Fruit fly (Drosophila melanogaster) whole organism, embryonic: ENCODE data around the gene Sulf1.

Source experiments
- Atf6 ChIP-seq: fragments of 200-800 bp; sonication (Bioruptor generic); IDR thresholded peaks from 2 replicates; pipeline ENCODE4 v1.3.6; 2022; ENCODE audit warnings: missing biosample characterization, missing genetic modification characterization
- CG17186 ChIP-seq: fragments of 200-800 bp; sonication (Bioruptor generic); optimal IDR thresholded peaks from 3 replicates; lab custom pipeline; 2017; ENCODE audit warnings: missing biosample characterization, missing genetic modification reagents, missing genetic modification characterization
- CG6689 ChIP-seq: fragments of 200-800 bp; sonication (Bioruptor generic); IDR thresholded peaks from 2 replicates; pipeline ENCODE4 v1.3.6; 2022; ENCODE audit warnings: missing biosample characterization, missing genetic modification characterization
- CG6791 ChIP-seq: fragments of 200-800 bp; sonication (Bioruptor generic); IDR thresholded peaks from 3 replicates; pipeline ENCODE4 v1.3.6; 2022; ENCODE audit warnings: missing biosample characterization, missing genetic modification characterization; ENCODE audit not compliant: partially characterized antibody
- CG7839 ChIP-seq: fragments of 200-800 bp; sonication (Bioruptor generic); optimal IDR thresholded peaks from 3 replicates; lab custom pipeline; 2018; ENCODE audit warnings: missing biosample characterization, mild to moderate bottlenecking, missing genetic modification characterization, moderate library complexity
- D19A ChIP-seq: fragments of 200-800 bp; optimal IDR thresholded peaks from 3 replicates; lab custom pipeline; 2019; ENCODE audit warnings: missing biosample characterization, mild to moderate bottlenecking, missing genetic modification characterization, moderate library complexity
- NC2α ChIP-seq: fragments of 200-800 bp; sonication (Bioruptor generic); optimal IDR thresholded peaks from 2 replicates; lab custom pipeline; 2016; ENCODE audit warnings: missing biosample characterization, missing genetic modification characterization
- btn ChIP-seq: fragments of 200-800 bp; sonication (Bioruptor generic); optimal IDR thresholded peaks from 2 replicates; lab custom pipeline; 2016; ENCODE audit warnings: missing biosample characterization, missing genetic modification characterization
- chm ChIP-seq: fragments of 200-800 bp; sonication (Bioruptor generic); IDR thresholded peaks from 2 replicates; pipeline ENCODE4 v1.3.6; 2022; ENCODE audit warnings: missing biosample characterization, missing genetic modification characterization
- fru ChIP-seq: fragments of >200 bp; optimal IDR thresholded peaks from 2 replicates; lab custom pipeline; 2017
- p53 ChIP-seq: fragments of 200-800 bp; sonication (Bioruptor generic); optimal IDR thresholded peaks from 2 replicates; lab custom pipeline; 2016; ENCODE audit warnings: missing biosample characterization, missing genetic modification characterization

DNA sequence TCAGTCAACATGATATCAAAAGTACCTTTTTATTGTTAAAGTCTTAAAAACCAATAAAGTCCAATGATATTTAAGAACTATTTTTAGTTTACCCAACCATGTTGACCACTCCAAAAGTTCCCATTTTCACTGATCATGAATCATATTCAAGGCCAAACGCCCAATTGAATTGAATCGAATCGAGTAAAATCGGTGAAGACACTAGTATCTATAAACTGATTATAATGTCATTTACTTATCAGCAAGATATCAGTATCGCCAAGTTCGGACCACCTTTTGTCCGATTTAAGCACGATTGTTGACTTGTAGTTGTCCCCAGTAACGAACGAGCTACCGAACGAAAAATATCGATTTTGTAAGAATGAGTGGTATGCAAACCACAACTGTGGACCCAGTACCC is 16.3 kb downstream of the Sulf1 start, which contains the start of gene CG6901:
- no peak for TF ChIP-seq D19A (tag; lab: Kevin White, UChicago)
- no peak for TF ChIP-seq NC2α (GFP tag; lab: Kevin White, UChicago)
- no peak for TF ChIP-seq CG6791
- TF ChIP-seq btn, result no peak
- TF ChIP-seq fru, result no peak
- TF ChIP-seq CG6689 (GFP tag; lab: Robert Waterston, UW), result no peak
- no peak for TF ChIP-seq CG7839 (tag; lab: Kevin White, UChicago)
- TF ChIP-seq Atf6 (GFP tag; lab: Robert Waterston, UW), result no peak
- no peak for TF ChIP-seq p53 (GFP tag; lab: Kevin White, UChicago)
- no peak for TF ChIP-seq chm (GFP tag; lab: Robert Waterston, UW)
- no peak for TF ChIP-seq CG17186 (GFP tag; lab: Kevin White, UChicago)
